Worm (Caenorhabditis elegans): Measurements from ENCODE around the gene srsx-31.
A peak's percentile ranks its signal among the peaks of the same experiment; 100 is the strongest.

The srsx-31 gene

ce11 chrV:11216137-11216536 lies 38.7 kb downstream of the srsx-31 start:
- no peak for TF ChIP-seq nhr-84 (tag; optimal IDR thresholded peaks at IDR 0.05)
- TF ChIP-seq egl-13 (tag; optimal IDR thresholded peaks at IDR 0.05): no peak
- no peak for TF ChIP-seq unc-86 (tag; optimal IDR thresholded peaks at IDR 0.05)
- TF ChIP-seq C04F5.9 (tag; optimal IDR thresholded peaks at IDR 0.05): no peak
- no peak for TF ChIP-seq sptf-1 (tag; optimal IDR thresholded peaks at IDR 0.05)
- TF ChIP-seq ceh-63 (GFP tag; optimal IDR thresholded peaks at IDR 0.05): no peak
- no peak for TF ChIP-seq nhr-71 (tag; optimal IDR thresholded peaks at IDR 0.05)

- TF ChIP-seq dsc-1 (tag; optimal IDR thresholded peaks at IDR 0.05) (peak; percentile 58), efl-3 (GFP tag; optimal IDR thresholded peaks at IDR 0.05) (no peak)
Measured at ce11 chrV:11214569-11214968, 40.3 kb downstream of the srsx-31 start.

- TF ChIP-seq unc-30 (tag; optimal IDR thresholded peaks at IDR 0.05) (no peak), fkh-8 (tag; optimal IDR thresholded peaks at IDR 0.05) (peak; percentile 70), fkh-10 (GFP tag; optimal IDR thresholded peaks at IDR 0.05) (peak; percentile 9), nhr-47 (tag; optimal IDR thresholded peaks at IDR 0.05) (peak; percentile 45), ets-5 (GFP tag; IDR thresholded peaks at IDR 0.05) (no peak), pax-3 (tag; optimal IDR thresholded peaks at IDR 0.05) (peak; percentile 47), dsc-1 (tag; optimal IDR thresholded peaks at IDR 0.05) (peak; percentile 96), nhr-20 (tag; optimal IDR thresholded peaks at IDR 0.05) (peak; percentile 4)
Measured at ce11 chrV:11211323-11211722, 43.6 kb downstream of the srsx-31 start.

- TF ChIP-seq fkh-8 (tag; optimal IDR thresholded peaks at IDR 0.05) (peak; percentile 44), dsc-1 (tag; optimal IDR thresholded peaks at IDR 0.05) (peak; percentile 95), blmp-1 (tag; optimal IDR thresholded peaks at IDR 0.05) (peak; percentile 40), pax-3 (tag; optimal IDR thresholded peaks at IDR 0.05) (peak; percentile 17), fos-1 (tag; optimal IDR thresholded peaks at IDR 0.05) (no peak), ceh-8 (GFP tag; optimal IDR thresholded peaks at IDR 0.05) (peak; percentile 32), grh-1 (GFP tag; IDR thresholded peaks at IDR 0.05) (no peak)
Measured at ce11 chrV:11209452-11210188, 45.3 kb downstream of the srsx-31 start.

- TF ChIP-seq unc-62 (GFP tag; optimal IDR thresholded peaks at IDR 0.05) (no peak), efl-1 (optimal IDR thresholded peaks at IDR 0.05) (no peak), efl-1 (GFP tag; optimal IDR thresholded peaks at IDR 0.05 in 1 of 2) (no peak), mdl-1 (tag; optimal IDR thresholded peaks at IDR 0.05) (no peak), snu-23 (GFP tag; optimal IDR thresholded peaks at IDR 0.05) (no peak), ets-5 (GFP tag; IDR thresholded peaks at IDR 0.05) (no peak), lin-35 (GFP tag; optimal IDR thresholded peaks at IDR 0.05) (no peak), C16A3.4 (tag; optimal IDR thresholded peaks at IDR 0.05) (no peak), alr-1 (tag; optimal IDR thresholded peaks at IDR 0.05; ENCODE audit: borderline replicate concordance) (no peak), nhr-28 (tag; optimal IDR thresholded peaks at IDR 0.05) (no peak), dpl-1 (GFP tag; optimal IDR thresholded peaks at IDR 0.05) (no peak)
Measured at ce11 chrV:11206467-11206866, 48.4 kb downstream of the srsx-31 start.

- TF ChIP-seq snpc-4 (tag; optimal IDR thresholded peaks at IDR 0.05): no peak
- no peak for TF ChIP-seq pqm-1 (tag; optimal IDR thresholded peaks at IDR 0.05)
- no peak for TF ChIP-seq pax-3 (tag; optimal IDR thresholded peaks at IDR 0.05)
- no peak for TF ChIP-seq egl-27 (tag; optimal IDR thresholded peaks at IDR 0.05)
- TF ChIP-seq mef-2 (tag; optimal IDR thresholded peaks at IDR 0.05): no peak
- no peak for TF ChIP-seq pag-3 (tag; optimal IDR thresholded peaks at IDR 0.05; ENCODE audit: borderline replicate concordance, insufficient read depth)
Measured at ce11 chrV:11204452-11204851, 50.4 kb downstream of the srsx-31 start.

All from whole organism, L1 larva.